Worm (Caenorhabditis elegans): ENCODE data around the gene F17A9.4.

The F17A9.4 gene

DNA sequence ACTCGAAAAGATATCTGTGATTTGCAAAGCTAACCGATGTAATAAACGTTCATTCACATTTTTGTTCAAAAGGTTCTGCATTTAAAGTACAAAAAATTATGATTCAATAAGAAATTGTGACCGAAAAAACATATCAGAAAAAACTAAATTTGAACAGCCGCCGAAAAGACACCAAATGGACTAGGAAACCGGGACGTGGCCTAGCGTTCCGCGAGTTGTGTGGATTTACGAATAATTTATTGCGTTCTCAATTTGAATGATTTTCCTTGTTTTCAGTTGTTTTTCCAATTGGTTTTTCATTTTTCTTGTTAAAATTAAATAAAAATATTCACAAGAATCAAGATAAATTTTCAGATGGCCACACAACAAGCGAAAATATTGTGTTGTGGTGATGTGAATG is 3.0 kb downstream of the F17A9.4 start, which contains the start of gene cwf-19L1:
Gene cwf-19L1 (plus strand): TSS at position 355 of the 400 bp plus-strand sequence.
- 0 out of 2 replicates have a peak, but pooled peaks have one; percentile 51 for TF ChIP-seq ztf-23 (GFP tag; IDR thresholded peaks at IDR 0.05)
- TF ChIP-seq klf-2 (GFP tag; conservative IDR thresholded peaks at IDR 0.05), result no peak; the same call in 1 of the 2 replicates
- peak; percentile 65 for TF ChIP-seq cog-1 (tag; optimal IDR thresholded peaks at IDR 0.05)
- TF ChIP-seq ztf-29 (GFP tag; IDR thresholded peaks at IDR 0.05), result no peak
- TF ChIP-seq T22C8.4 (GFP tag; IDR thresholded peaks at IDR 0.05), result no peak
- no peak for TF ChIP-seq med-1 (GFP tag; optimal IDR thresholded peaks at IDR 0.05; ENCODE audit: insufficient read depth)
- TF ChIP-seq ref-1 (GFP tag; conservative IDR thresholded peaks at IDR 0.05), result no peak
- no peak for TF ChIP-seq tab-1 (GFP tag; IDR thresholded peaks at IDR 0.05)
- no peak for TF ChIP-seq flt-1 (GFP tag; IDR thresholded peaks at IDR 0.05)

DNA sequence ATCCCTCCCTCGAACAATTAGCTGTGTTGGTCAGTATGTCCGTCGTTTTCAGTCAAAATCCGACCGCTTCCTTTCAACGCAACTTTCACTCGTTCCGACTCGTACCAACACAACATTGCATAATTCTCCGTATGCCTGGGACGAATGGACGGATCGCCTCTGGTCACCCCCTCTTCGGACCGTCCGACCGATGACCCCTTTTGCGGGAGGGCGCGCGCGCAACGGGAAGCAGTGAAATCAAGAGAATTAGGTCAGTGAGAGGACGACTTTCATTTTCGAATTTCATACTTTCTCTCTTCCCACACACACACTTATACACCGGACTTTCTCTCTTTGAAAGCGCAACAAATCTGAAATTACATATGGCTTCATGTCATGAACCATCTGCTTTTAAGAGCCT is 5.1 kb downstream of the F17A9.4 start, which contains the start of gene atf-8:
Gene atf-8 (plus strand): TSS at position 234 of the 400 bp plus-strand sequence.
- TF ChIP-seq klf-2 (GFP tag; conservative IDR thresholded peaks at IDR 0.05), result no peak
- no peak for TF ChIP-seq flt-1 (GFP tag; IDR thresholded peaks at IDR 0.05)
- TF ChIP-seq ztf-29 (GFP tag; IDR thresholded peaks at IDR 0.05), result no peak
- TF ChIP-seq tab-1 (GFP tag; IDR thresholded peaks at IDR 0.05), result no peak
- TF ChIP-seq ref-1 (GFP tag; conservative IDR thresholded peaks at IDR 0.05), result no peak
- no peak for TF ChIP-seq T22C8.4 (GFP tag; IDR thresholded peaks at IDR 0.05)
- TF ChIP-seq cog-1 (tag; optimal IDR thresholded peaks at IDR 0.05), result no peak
- no peak for TF ChIP-seq ztf-23 (GFP tag; IDR thresholded peaks at IDR 0.05)
- no peak for TF ChIP-seq med-1 (GFP tag; optimal IDR thresholded peaks at IDR 0.05; ENCODE audit: insufficient read depth)

DNA sequence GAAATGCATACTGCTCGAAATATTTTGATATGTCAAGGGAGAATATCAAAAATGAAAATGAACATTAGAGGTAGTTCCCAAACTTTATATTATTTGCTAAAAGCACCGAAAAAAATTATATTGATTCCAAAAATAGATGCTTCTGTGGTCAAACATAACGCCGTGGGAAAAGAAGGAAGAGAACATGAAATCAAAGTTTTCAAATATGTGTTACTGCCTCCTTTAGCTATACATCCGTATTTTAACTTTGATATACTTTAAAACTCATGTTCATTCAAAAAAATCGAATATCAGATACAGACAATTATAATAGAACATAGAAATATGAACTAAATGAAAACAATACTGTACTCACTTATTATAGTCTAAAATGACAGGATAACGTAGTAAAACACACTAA is 7.0 kb downstream of the F17A9.4 start, which contains the start of gene Y38A10A.11:
Gene Y38A10A.11 (minus strand): TSS at position 101 of the 400 bp plus-strand sequence.
- TF ChIP-seq med-1 (GFP tag; optimal IDR thresholded peaks at IDR 0.05; ENCODE audit: insufficient read depth) (no peak), ztf-23 (GFP tag; IDR thresholded peaks at IDR 0.05) (no peak), tab-1 (GFP tag; IDR thresholded peaks at IDR 0.05) (no peak), ztf-29 (GFP tag; IDR thresholded peaks at IDR 0.05) (no peak), cog-1 (tag; optimal IDR thresholded peaks at IDR 0.05) (no peak), ref-1 (GFP tag; conservative IDR thresholded peaks at IDR 0.05) (no peak), T22C8.4 (GFP tag; IDR thresholded peaks at IDR 0.05) (no peak), klf-2 (GFP tag; conservative IDR thresholded peaks at IDR 0.05) (no peak)

DNA sequence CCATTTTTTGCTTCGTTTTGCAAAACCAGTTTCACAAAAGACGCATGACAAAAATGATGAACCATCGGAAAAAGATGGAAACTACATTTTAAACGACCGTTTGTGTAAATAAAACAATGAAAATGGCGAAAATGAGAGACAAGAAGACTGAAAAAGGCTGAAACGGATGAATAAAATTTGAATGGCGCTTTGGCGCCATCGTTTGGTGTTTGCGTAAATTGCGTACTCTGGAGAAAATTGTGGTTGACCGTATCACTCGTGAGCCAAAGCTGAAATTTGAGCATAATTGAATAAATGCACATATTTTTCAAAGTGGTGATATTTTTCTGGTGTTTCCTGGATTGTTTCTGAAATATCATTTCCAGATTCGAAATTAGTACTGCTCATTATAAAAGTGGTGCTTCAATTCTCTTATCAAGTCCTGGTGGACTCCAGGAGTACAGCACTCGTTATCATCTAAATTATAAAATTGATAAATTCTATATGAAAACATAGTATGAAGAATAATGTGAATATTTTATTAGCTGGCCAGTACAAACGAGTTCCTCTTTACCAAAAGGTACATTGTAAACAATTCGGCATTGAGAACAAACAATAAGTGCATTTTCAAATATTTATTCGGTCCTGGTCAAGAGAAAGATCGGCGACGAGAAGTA is 9.1 kb downstream of the F17A9.4 start:
- TF ChIP-seq flt-1 (GFP tag; IDR thresholded peaks at IDR 0.05) (no peak), ztf-29 (GFP tag; IDR thresholded peaks at IDR 0.05) (no peak), ref-1 (GFP tag; conservative IDR thresholded peaks at IDR 0.05) (no peak), ztf-23 (GFP tag; IDR thresholded peaks at IDR 0.05) (no peak), cog-1 (tag; optimal IDR thresholded peaks at IDR 0.05) (no peak), klf-2 (GFP tag; conservative IDR thresholded peaks at IDR 0.05) (no peak), T22C8.4 (GFP tag; IDR thresholded peaks at IDR 0.05) (no peak), med-1 (GFP tag; optimal IDR thresholded peaks at IDR 0.05; ENCODE audit: insufficient read depth) (no peak), tab-1 (GFP tag; IDR thresholded peaks at IDR 0.05) (no peak)

DNA sequence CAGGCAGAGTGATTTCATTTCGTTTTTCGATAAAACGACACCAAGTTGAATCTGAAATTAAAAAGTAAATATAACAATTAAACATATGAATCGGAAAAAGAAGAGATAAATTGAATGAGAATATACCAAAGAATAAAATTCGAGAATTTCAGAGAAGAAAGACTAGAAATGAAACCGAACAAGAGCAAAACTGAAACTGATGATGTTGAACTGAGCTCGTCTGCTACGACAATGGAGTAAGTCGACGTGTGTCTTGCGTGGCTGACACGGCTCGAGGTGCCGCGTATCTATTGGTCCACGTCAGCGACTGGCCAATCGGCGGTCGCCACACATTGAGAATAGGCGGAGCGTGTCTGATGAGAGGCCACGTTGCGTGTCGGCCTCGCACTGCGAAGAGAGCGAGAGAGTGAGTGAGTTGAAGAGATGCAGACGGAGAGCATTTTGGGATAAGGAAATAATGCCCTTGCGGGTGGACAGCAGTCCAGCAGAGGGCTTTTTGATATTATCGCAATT is 9.9 kb downstream of the F17A9.4 start, which contains the start of gene crt-1:
Gene crt-1 (minus strand): TSS at position 51 of the 513 bp plus-strand sequence.
- TF ChIP-seq med-1 (GFP tag; optimal IDR thresholded peaks at IDR 0.05; ENCODE audit: insufficient read depth) (no peak), flt-1 (GFP tag; IDR thresholded peaks at IDR 0.05) (peak; percentile 61), ztf-23 (GFP tag; IDR thresholded peaks at IDR 0.05) (no peak), cog-1 (tag; optimal IDR thresholded peaks at IDR 0.05) (peak; percentile 79), ref-1 (GFP tag; conservative IDR thresholded peaks at IDR 0.05) (no peak), klf-2 (GFP tag; conservative IDR thresholded peaks at IDR 0.05) (no peak), tab-1 (GFP tag; IDR thresholded peaks at IDR 0.05) (no peak)

DNA sequence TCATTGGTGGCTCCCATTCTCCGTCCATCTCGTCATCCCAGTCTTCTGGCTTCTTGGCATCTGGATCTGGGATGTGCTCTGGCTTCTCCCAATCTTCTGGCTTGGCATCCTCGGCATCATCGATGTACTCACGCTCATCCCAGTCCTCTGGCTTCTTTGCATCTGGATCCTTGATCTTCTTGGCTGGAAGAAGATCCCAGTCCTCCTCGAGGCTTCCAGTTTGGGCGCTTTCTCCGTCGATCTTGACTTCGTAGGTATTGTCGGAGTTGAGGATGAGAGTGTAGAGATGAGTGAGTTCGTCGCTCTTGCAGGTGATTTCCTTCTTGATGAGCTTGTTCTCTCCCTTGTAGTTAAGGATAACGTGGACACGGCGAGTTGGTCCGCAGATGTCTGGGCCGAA is 10.8 kb downstream of the F17A9.4 start:
- TF ChIP-seq tab-1 (GFP tag; IDR thresholded peaks at IDR 0.05) (0 out of 2 replicates have a peak, but pooled peaks have one; percentile 5), cog-1 (tag; optimal IDR thresholded peaks at IDR 0.05) (no peak)

DNA sequence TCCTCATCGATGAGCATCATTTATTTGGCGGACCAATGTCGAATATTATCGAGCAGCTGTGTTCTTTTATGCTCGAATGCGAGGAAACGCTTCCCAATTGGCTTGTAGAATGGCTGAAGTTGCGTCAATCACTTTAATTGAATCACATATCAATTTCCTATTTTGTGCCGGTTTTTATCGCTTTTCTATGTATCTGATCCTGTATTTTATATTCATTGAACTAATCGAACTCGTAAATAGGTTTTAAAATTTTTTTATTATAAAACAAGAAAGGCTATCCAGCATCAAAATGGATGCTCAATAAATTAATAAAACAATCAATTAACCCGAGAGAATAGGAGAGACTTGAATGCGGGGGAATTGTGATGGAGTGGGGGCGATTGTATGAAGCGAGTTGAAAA is 11.7 kb downstream of the F17A9.4 start:
- TF ChIP-seq cog-1 (tag; optimal IDR thresholded peaks at IDR 0.05) (no peak), flt-1 (GFP tag; IDR thresholded peaks at IDR 0.05) (0 out of 2 replicates have a peak, but pooled peaks have one; percentile 27), med-1 (GFP tag; optimal IDR thresholded peaks at IDR 0.05; ENCODE audit: insufficient read depth) (peak; percentile 4)

DNA sequence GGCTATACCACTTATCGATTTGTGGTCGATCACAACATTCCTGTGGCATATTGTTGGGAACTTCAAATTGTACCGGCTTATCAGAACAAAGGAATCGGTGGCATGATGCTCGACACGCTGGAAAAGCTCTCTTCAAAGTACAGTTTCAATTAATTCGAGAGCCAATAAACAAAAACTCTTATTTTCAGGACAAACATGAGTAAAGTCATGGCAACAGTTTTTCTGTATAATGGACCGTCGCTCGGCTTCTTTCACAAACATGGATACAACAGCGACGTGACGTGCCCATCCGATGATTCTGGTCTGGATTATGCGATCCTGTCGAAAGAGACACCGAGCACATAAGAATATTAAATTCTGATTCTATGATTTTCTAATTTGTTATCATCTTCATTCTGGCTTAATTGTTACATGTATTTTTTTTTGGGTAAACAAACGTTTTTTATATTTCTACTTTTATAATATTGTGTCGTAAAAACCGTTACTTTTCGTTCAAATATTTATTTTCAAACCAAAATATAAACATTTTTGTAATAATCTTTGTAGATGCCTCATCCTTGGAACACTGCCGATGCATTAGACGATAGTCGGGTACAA is 13.8 kb downstream of the F17A9.4 start, which contains the start of gene smut-1:
Gene smut-1 (plus strand): TSS at position 547 of the 597 bp plus-strand sequence.
- TF ChIP-seq flt-1 (GFP tag; IDR thresholded peaks at IDR 0.05), result no peak
- no peak for TF ChIP-seq ztf-29 (GFP tag; IDR thresholded peaks at IDR 0.05)
- TF ChIP-seq ref-1 (GFP tag; conservative IDR thresholded peaks at IDR 0.05), result no peak
- TF ChIP-seq tab-1 (GFP tag; IDR thresholded peaks at IDR 0.05), result no peak
- TF ChIP-seq med-1 (GFP tag; optimal IDR thresholded peaks at IDR 0.05; ENCODE audit: insufficient read depth), result no peak
- TF ChIP-seq T22C8.4 (GFP tag; IDR thresholded peaks at IDR 0.05), result no peak
- no peak for TF ChIP-seq ztf-23 (GFP tag; IDR thresholded peaks at IDR 0.05)
- TF ChIP-seq cog-1 (tag; optimal IDR thresholded peaks at IDR 0.05), result no peak
- no peak for TF ChIP-seq klf-2 (GFP tag; conservative IDR thresholded peaks at IDR 0.05)

DNA sequence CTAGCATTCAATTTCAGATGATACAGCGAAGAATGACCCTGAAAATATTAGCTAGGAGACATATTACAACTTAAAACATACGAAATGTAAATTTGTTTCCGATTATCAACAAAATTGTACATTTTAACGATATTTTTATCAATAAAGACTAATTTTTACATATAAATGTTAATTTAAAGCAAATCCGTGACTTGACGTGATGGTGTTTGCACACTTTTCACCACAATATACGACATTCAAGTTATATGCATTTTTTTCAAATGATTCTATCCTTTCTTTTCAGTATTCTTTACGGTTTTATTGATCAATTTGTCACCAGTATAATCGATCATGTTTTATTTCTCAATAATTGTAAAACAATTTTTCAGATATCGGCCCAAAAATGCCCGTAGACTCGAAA is 14.6 kb downstream of the F17A9.4 start, which contains the start of gene Y38A10A.7:
Gene Y38A10A.7 (plus strand): TSS at position 369 of the 400 bp plus-strand sequence.
- TF ChIP-seq ref-1 (GFP tag; conservative IDR thresholded peaks at IDR 0.05) (no peak), tab-1 (GFP tag; IDR thresholded peaks at IDR 0.05) (no peak), ztf-29 (GFP tag; IDR thresholded peaks at IDR 0.05) (no peak), klf-2 (GFP tag; conservative IDR thresholded peaks at IDR 0.05) (no peak), flt-1 (GFP tag; IDR thresholded peaks at IDR 0.05) (no peak), ztf-23 (GFP tag; IDR thresholded peaks at IDR 0.05) (no peak), T22C8.4 (GFP tag; IDR thresholded peaks at IDR 0.05) (no peak), med-1 (GFP tag; optimal IDR thresholded peaks at IDR 0.05; ENCODE audit: insufficient read depth) (no peak), cog-1 (tag; optimal IDR thresholded peaks at IDR 0.05) (no peak)
